Worm (Caenorhabditis elegans): Measurements from ENCODE around the gene fnta-1.

DNA sequence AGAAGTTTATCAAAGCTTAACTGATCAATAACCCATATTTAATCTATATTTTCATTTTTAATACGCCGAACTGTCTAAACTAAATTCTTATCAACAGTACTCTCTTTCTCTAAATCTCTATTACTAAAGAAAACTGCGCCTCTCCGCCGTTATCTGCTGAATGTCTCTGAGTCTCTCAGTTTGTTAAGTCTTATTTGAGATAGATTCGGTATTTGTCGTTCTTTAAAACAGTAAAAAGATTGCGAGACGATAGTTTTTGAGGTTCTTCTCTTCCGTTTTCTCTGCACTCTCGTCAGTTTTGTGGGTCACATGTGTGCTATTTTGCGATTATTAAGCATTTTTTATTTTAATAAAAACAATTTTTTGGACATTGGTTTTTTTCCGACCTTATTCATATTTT lies 34.1 kb upstream of the fnta-1 start, which contains the start of gene sma-10:
- TF ChIP-seq lin-39 (tag; optimal IDR thresholded peaks at IDR 0.05) = no peak
- no peak for TF ChIP-seq skn-1 (tag; optimal IDR thresholded peaks at IDR 0.05)
- peak; percentile 71 for TF ChIP-seq gmeb-1 (tag; optimal IDR thresholded peaks at IDR 0.05)
- no peak for TF ChIP-seq lsy-2 (tag; optimal IDR thresholded peaks at IDR 0.05)
- TF ChIP-seq alr-1 (tag; optimal IDR thresholded peaks at IDR 0.05) = no peak
- TF ChIP-seq crh-2 (tag; optimal IDR thresholded peaks at IDR 0.05) = peak; percentile 82
